Worm (Caenorhabditis elegans) whole organism, L2 larva: ENCODE results near the gene ZK1127.12.

ENCODE experiments used
- C34F6.9 ChIP-seq: fragments of 150-350 bp; optimal IDR thresholded peaks from 2 replicates; lab custom pipeline; 2014; ENCODE audit warnings: missing biosample characterization, missing genetic modification characterization
- R02D3.7 ChIP-seq: fragments of 150-350 bp; optimal IDR thresholded peaks from 2 replicates; lab custom pipeline; 2014; ENCODE audit warnings: missing biosample characterization, missing genetic modification characterization
- Y55F3AM.14 ChIP-seq: fragments of 200-800 bp; sonication (Bioruptor generic); optimal IDR thresholded peaks from 2 replicates; lab custom pipeline; 2018; ENCODE audit warnings: mild to moderate bottlenecking, missing genetic modification characterization, missing compliant biosample characterization
- ZK546.5 ChIP-seq: sonication (generic microtip); optimal IDR thresholded peaks from 2 replicates; lab custom pipeline; 2017; ENCODE audit warnings: missing biosample characterization, missing genetic modification characterization
- alr-1 ChIP-seq: fragments of 150-350 bp; optimal IDR thresholded peaks from 2 replicates; lab custom pipeline; 2014; ENCODE audit warnings: missing biosample characterization, missing genetic modification characterization
- aly-2 ChIP-seq: fragments of 150-350 bp; optimal IDR thresholded peaks from 2 replicates; lab custom pipeline; 2014; ENCODE audit warnings: missing biosample characterization, missing genetic modification characterization
- ama-1 ChIP-seq: fragments of 150-350 bp; optimal IDR thresholded peaks from 2 replicates; lab custom pipeline; 2018; ENCODE audit warnings: inconsistent platforms
- blmp-1 ChIP-seq: sonication (generic microtip); optimal IDR thresholded peaks from 2 replicates; lab custom pipeline; 2017; ENCODE audit warnings: missing genetic modification characterization, mild to moderate bottlenecking, missing compliant biosample characterization, antibody characterized with exemption, moderate library complexity; ENCODE audit not compliant: insufficient read depth
- ceh-16 ChIP-seq: fragments of 150-350 bp; optimal IDR thresholded peaks from 2 replicates; lab custom pipeline; 2014; ENCODE audit warnings: missing biosample characterization, missing genetic modification characterization
- ceh-82 ChIP-seq: fragments of 150-350 bp; optimal IDR thresholded peaks from 2 replicates; lab custom pipeline; 2014; ENCODE audit warnings: missing biosample characterization, missing genetic modification characterization
- crh-2 ChIP-seq: sonication (generic microtip); optimal IDR thresholded peaks from 2 replicates; lab custom pipeline; 2017; ENCODE audit warnings: missing biosample characterization, missing genetic modification characterization
- dmd-4 ChIP-seq: sonication (generic microtip); optimal IDR thresholded peaks from 2 replicates; lab custom pipeline; 2017; ENCODE audit warnings: missing biosample characterization, missing genetic modification characterization
- egl-27 ChIP-seq: sonication (generic microtip); optimal IDR thresholded peaks from 3 replicates; lab custom pipeline; 2017; ENCODE audit warnings: missing biosample characterization, missing genetic modification reagents, missing genetic modification characterization
- elt-3 ChIP-seq: sonication (generic microtip); optimal IDR thresholded peaks from 2 replicates; lab custom pipeline; 2017; ENCODE audit warnings: missing biosample characterization, missing genetic modification characterization
- fos-1 ChIP-seq: fragments of 150-350 bp; optimal IDR thresholded peaks from 2 replicates; lab custom pipeline; 2014; ENCODE audit warnings: missing biosample characterization, missing genetic modification characterization
- lin-11 ChIP-seq: fragments of 150-350 bp; sonication (generic microtip); optimal IDR thresholded peaks from 2 replicates; lab custom pipeline; 2014; ENCODE audit warnings: missing biosample characterization, missing genetic modification characterization, inconsistent platforms, mixed read lengths
- lin-13 ChIP-seq: fragments of 150-350 bp; optimal IDR thresholded peaks from 2 replicates; lab custom pipeline; 2014; ENCODE audit warnings: missing biosample characterization, missing genetic modification reagents, missing genetic modification characterization
- lin-39 ChIP-seq: fragments of 150-350 bp; optimal IDR thresholded peaks from 2 replicates; lab custom pipeline; 2014; ENCODE audit warnings: missing biosample characterization, missing genetic modification reagents, missing genetic modification characterization
- lsy-2 ChIP-seq, 2 experiments: fragments of 150-350 bp in 1 of 2; sonication (generic microtip) in 1 of 2; optimal IDR thresholded peaks; 2 replicates each; lab custom pipeline; 2014 to 2017; ENCODE audit warnings: missing biosample characterization in 2 of 2, missing genetic modification characterization in 2 of 2
- mab-5 ChIP-seq: fragments of 150-350 bp; optimal IDR thresholded peaks from 2 replicates; lab custom pipeline; 2014; ENCODE audit warnings: missing biosample characterization, missing genetic modification characterization
- mbf-1 ChIP-seq: sonication (generic microtip); optimal IDR thresholded peaks from 2 replicates; lab custom pipeline; 2017; ENCODE audit warnings: missing biosample characterization, missing genetic modification characterization
- mdl-1 ChIP-seq, 2 experiments: fragments of 150-350 bp in 1 of 2; sonication (generic microtip) in 1 of 2; optimal IDR thresholded peaks; 2 replicates each; lab custom pipeline; 2017; ENCODE audit warnings: missing biosample characterization in 2 of 2, missing genetic modification characterization in 2 of 2
- nhr-237 ChIP-seq: fragments of 150-350 bp; optimal IDR thresholded peaks from 2 replicates; lab custom pipeline; 2014; ENCODE audit warnings: missing biosample characterization, missing genetic modification characterization
- nhr-25 ChIP-seq: fragments of 150-350 bp; sonication (generic microtip); optimal IDR thresholded peaks from 3 replicates; lab custom pipeline; 2014; ENCODE audit warnings: missing biosample characterization, missing genetic modification characterization
- nhr-6 ChIP-seq: fragments of 150-350 bp; optimal IDR thresholded peaks from 2 replicates; lab custom pipeline; 2014; ENCODE audit warnings: missing biosample characterization, missing genetic modification characterization
- sem-4 ChIP-seq: fragments of 150-350 bp; optimal IDR thresholded peaks from 2 replicates; lab custom pipeline; 2014; ENCODE audit warnings: missing biosample characterization, missing genetic modification reagents, missing genetic modification characterization
- skn-1 ChIP-seq: sonication (generic microtip); optimal IDR thresholded peaks from 2 replicates; lab custom pipeline; 2017; ENCODE audit warnings: missing biosample characterization, missing genetic modification characterization
- sma-3 ChIP-seq: sonication (generic microtip); optimal IDR thresholded peaks from 2 replicates; lab custom pipeline; 2016; ENCODE audit warnings: missing genetic modification reagents, missing genetic modification characterization, missing compliant biosample characterization
- sma-9 ChIP-seq, 2 experiments: fragments of 150-350 bp in 1 of 2; sonication (generic microtip) in 1 of 2; optimal IDR thresholded peaks; 2 replicates each; lab custom pipeline; 2014 to 2016; ENCODE audit warnings: missing genetic modification characterization in 2 of 2, mild to moderate bottlenecking in 1 of 2, missing biosample characterization in 1 of 2, missing compliant biosample characterization in 1 of 2, missing genetic modification reagents in 1 of 2, moderate library complexity in 1 of 2
- snpc-4 ChIP-seq: fragments of 150-350 bp; optimal IDR thresholded peaks from 2 replicates; lab custom pipeline; 2014; ENCODE audit warnings: missing biosample characterization, missing genetic modification characterization
- unc-39 ChIP-seq: fragments of 150-350 bp; optimal IDR thresholded peaks from 2 replicates; lab custom pipeline; 2014; ENCODE audit warnings: missing biosample characterization, missing genetic modification characterization
- unc-62 ChIP-seq: fragments of 150-350 bp; optimal IDR thresholded peaks from 2 replicates; lab custom pipeline; 2014; ENCODE audit warnings: missing biosample characterization, missing genetic modification reagents, missing genetic modification characterization
- ztf-1 ChIP-seq: fragments of 200-800 bp; sonication (Bioruptor generic); conservative IDR thresholded peaks from 2 replicates; pipeline ENCODE4 v1.3.6; 2022; ENCODE audit warnings: missing genetic modification characterization, missing compliant biosample characterization
- ztf-11 ChIP-seq: sonication (generic microtip); optimal IDR thresholded peaks from 2 replicates; lab custom pipeline; 2017; ENCODE audit warnings: missing biosample characterization, missing genetic modification characterization
- ztf-4 ChIP-seq: fragments of 150-350 bp; optimal IDR thresholded peaks from 2 replicates; lab custom pipeline; 2014; ENCODE audit warnings: missing biosample characterization, missing genetic modification characterization

The ZK1127.12 gene

ce11 chrII:7050021-7050722 is 1.7 kb upstream of the ZK1127.12 start, which contains the start of the genes tcer-1 and ZK1127.5 (continued):
- peak; percentile 4 for TF ChIP-seq sma-9 (GFP tag; optimal IDR thresholded peaks at IDR 0.05; lab: Kevin White, UChicago)
- TF ChIP-seq sma-9 (tag; optimal IDR thresholded peaks at IDR 0.05; lab: Kevin White, UChicago), result no peak
- TF ChIP-seq R02D3.7 (tag; lab: Kevin White, UChicago), result no peak
- TF ChIP-seq ztf-11 (tag; lab: Kevin White, UChicago), result no peak
- no peak for TF ChIP-seq egl-27 (tag; lab: Kevin White, UChicago)
- no peak for TF ChIP-seq elt-3 (tag; lab: Kevin White, UChicago)
- TF ChIP-seq skn-1 (tag; lab: Kevin White, UChicago), result no peak
- TF ChIP-seq alr-1 (tag; lab: Kevin White, UChicago), result no peak
- no peak for TF ChIP-seq mbf-1
- no peak for TF ChIP-seq blmp-1 (tag; lab: Kevin White, UChicago)
- peak; percentile 28 for TF ChIP-seq sma-3 (GFP tag; lab: Kevin White, UChicago)
- TF ChIP-seq crh-2 (tag; lab: Kevin White, UChicago), result peak; percentile 32
- no peak for TF ChIP-seq lin-11 (tag; lab: Kevin White, UChicago)

- TF ChIP-seq fos-1 (no peak), lin-11 (tag; lab: Kevin White, UChicago) (no peak), snpc-4 (no peak), unc-39 (tag; lab: Kevin White, UChicago) (no peak), sem-4 (tag; lab: Kevin White, UChicago) (no peak), aly-2 (tag; lab: Kevin White, UChicago) (no peak), ztf-1 (GFP tag; lab: Robert Waterston, UW) (no peak), unc-62 (no peak)
Observed at ce11 chrII:7053001-7053400, 1.1 kb downstream of the ZK1127.12 start, which contains the start of gene ZK1127.13. ZK1127.13 (plus strand) TSS chrII:7053301.

ce11 chrII:7053649-7054048 is 1.8 kb downstream of the ZK1127.12 start, which contains the start of gene ZK1127.4:
ZK1127.4 (plus strand) TSS chrII:7053949.
- TF ChIP-seq aly-2 (tag; lab: Kevin White, UChicago) (no peak), C34F6.9 (no peak), lin-13 (no peak), lin-11 (tag; lab: Kevin White, UChicago) (no peak), lsy-2 (tag; optimal IDR thresholded peaks at IDR 0.05; lab: Kevin White, UChicago) (no peak), mdl-1 (tag; optimal IDR thresholded peaks at IDR 0.05; lab: Kevin White, UChicago) (no peak), snpc-4 (no peak), R02D3.7 (tag; lab: Kevin White, UChicago) (no peak), ZK546.5 (tag; lab: Kevin White, UChicago) (no peak), ceh-16 (tag; lab: Kevin White, UChicago) (no peak), nhr-237 (no peak), nhr-25 (no peak), skn-1 (tag; lab: Kevin White, UChicago) (no peak)

- TF ChIP-seq Y55F3AM.14 (GFP tag; lab: Kevin White, UChicago), result no peak
- TF ChIP-seq mbf-1, result no peak
- no peak for TF ChIP-seq egl-27 (tag; lab: Kevin White, UChicago)
- TF ChIP-seq ceh-82 (tag; lab: Kevin White, UChicago), result no peak
- TF ChIP-seq dmd-4, result no peak
- TF ChIP-seq nhr-6 (tag; lab: Kevin White, UChicago), result no peak
- no peak for TF ChIP-seq lin-39 (tag; lab: Kevin White, UChicago)
- no peak for TF ChIP-seq ama-1
- TF ChIP-seq lsy-2 (tag; optimal IDR thresholded peaks at IDR 0.05; lab: Kevin White, UChicago), result no peak
- no peak for TF ChIP-seq mab-5 (tag; lab: Kevin White, UChicago)
- no peak for TF ChIP-seq ztf-4 (tag; lab: Kevin White, UChicago)
- no peak for TF ChIP-seq ceh-16 (tag; lab: Kevin White, UChicago)
- TF ChIP-seq mdl-1 (tag; optimal IDR thresholded peaks at IDR 0.05; lab: Kevin White, UChicago), result no peak
Observed at ce11 chrII:7054987-7055386, 3.1 kb downstream of the ZK1127.12 start, which contains the start of gene ZK1127.3. ZK1127.3 (plus strand) TSS chrII:7055287.
